Fruit fly (Drosophila melanogaster) whole organism, embryonic: Measurements from ENCODE around the gene Kdm2.

Experiments used
- B-H1 ChIP-seq: fragments of 200-800 bp; sonication (Bioruptor generic); IDR thresholded peaks from 3 replicates; pipeline ENCODE4 v1.3.6; 2022; ENCODE audit warnings: missing biosample characterization, missing genetic modification characterization
- BtbVII ChIP-seq: fragments of 200-800 bp; sonication (Bioruptor generic); optimal IDR thresholded peaks from 3 replicates; lab custom pipeline; 2017; ENCODE audit warnings: missing biosample characterization, mild to moderate bottlenecking, missing genetic modification characterization
- C15 ChIP-seq: fragments of 200-800 bp; sonication (Bioruptor generic); IDR thresholded peaks from 3 replicates; pipeline ENCODE4 v1.3.6; 2022; ENCODE audit warnings: missing biosample characterization, missing genetic modification characterization
- CG1024 ChIP-seq: fragments of 200-800 bp; sonication (Bioruptor generic); IDR thresholded peaks from 2 replicates; pipeline ENCODE4 v1.3.6; 2022; ENCODE audit warnings: missing biosample characterization, missing genetic modification characterization
- CG11247 ChIP-seq: fragments of 200-800 bp; sonication (Bioruptor generic); IDR thresholded peaks from 2 replicates; pipeline ENCODE4 v1.3.6; 2022; ENCODE audit warnings: missing biosample characterization, missing genetic modification characterization
- CG11504 ChIP-seq: fragments of 200-800 bp; sonication (Bioruptor generic); optimal IDR thresholded peaks from 3 replicates; lab custom pipeline; 2019; ENCODE audit warnings: missing biosample characterization, mild to moderate bottlenecking, missing genetic modification characterization, moderate library complexity
- CG13775 ChIP-seq: fragments of 200-800 bp; sonication (Bioruptor generic); optimal IDR thresholded peaks from 3 replicates; lab custom pipeline; 2017; ENCODE audit warnings: missing biosample characterization, mild to moderate bottlenecking, missing genetic modification characterization
- CG13894 ChIP-seq: fragments of 200-800 bp; sonication (Bioruptor generic); optimal IDR thresholded peaks from 3 replicates; lab custom pipeline; 2018; ENCODE audit warnings: missing biosample characterization, mild to moderate bottlenecking, missing genetic modification characterization, moderate library complexity
- CG14050 ChIP-seq: fragments of 200-800 bp; sonication (Bioruptor generic); IDR thresholded peaks from 3 replicates; pipeline ENCODE4 v1.3.6; 2022; ENCODE audit warnings: missing biosample characterization, missing genetic modification characterization
- CG14710 ChIP-seq: fragments of 200-800 bp; sonication (Bioruptor generic); optimal IDR thresholded peaks from 3 replicates; lab custom pipeline; 2019; ENCODE audit warnings: missing biosample characterization, mild to moderate bottlenecking, missing genetic modification characterization, moderate library complexity
- CG1603 ChIP-seq: fragments of 200-800 bp; sonication (Bioruptor generic); optimal IDR thresholded peaks from 2 replicates; lab custom pipeline; 2019; ENCODE audit warnings: missing biosample characterization, mild to moderate bottlenecking, missing genetic modification characterization, moderate library complexity
- CG17568 ChIP-seq: fragments of 200-800 bp; sonication (Bioruptor generic); optimal IDR thresholded peaks from 2 replicates; lab custom pipeline; 2018; ENCODE audit warnings: missing biosample characterization, mild to moderate bottlenecking, missing genetic modification characterization, moderate library complexity
- CG17912 ChIP-seq: fragments of 200-800 bp; sonication (Bioruptor generic); optimal IDR thresholded peaks from 2 replicates; lab custom pipeline; 2018; ENCODE audit warnings: missing biosample characterization, mild to moderate bottlenecking, missing genetic modification characterization
- CG18599 ChIP-seq: fragments of 200-800 bp; sonication (Bioruptor generic); optimal IDR thresholded peaks from 3 replicates; lab custom pipeline; 2017; ENCODE audit warnings: missing biosample characterization, missing genetic modification characterization, mild to moderate bottlenecking, moderate library complexity, missing genetic modification reagents
- CG2202 ChIP-seq: fragments of 200-800 bp; sonication (Bioruptor generic); optimal IDR thresholded peaks from 2 replicates; lab custom pipeline; 2018; ENCODE audit warnings: missing biosample characterization, mild to moderate bottlenecking, missing genetic modification characterization
- CG2678 ChIP-seq: fragments of 200-800 bp; sonication (Bioruptor generic); optimal IDR thresholded peaks from 3 replicates; lab custom pipeline; 2019; ENCODE audit warnings: missing biosample characterization, mild to moderate bottlenecking, missing genetic modification characterization, moderate library complexity
- CG4854 ChIP-seq: fragments of 200-800 bp; sonication (Bioruptor generic); optimal IDR thresholded peaks from 2 replicates; lab custom pipeline; 2016; ENCODE audit warnings: missing biosample characterization, missing genetic modification characterization, inconsistent platforms
- CG7357 ChIP-seq: fragments of 200-800 bp; sonication (Bioruptor generic); IDR thresholded peaks from 3 replicates; pipeline ENCODE4 v1.3.6; 2022; ENCODE audit warnings: missing biosample characterization, missing genetic modification characterization
- CG9932 ChIP-seq: fragments of 200-800 bp; sonication (Bioruptor generic); IDR thresholded peaks from 2 replicates; pipeline ENCODE4 v1.3.6; 2022; ENCODE audit warnings: missing biosample characterization, missing genetic modification characterization
- Camta ChIP-seq: fragments of 200-800 bp; sonication (Bioruptor generic); optimal IDR thresholded peaks from 2 replicates; lab custom pipeline; 2016; ENCODE audit warnings: missing biosample characterization, missing genetic modification characterization
- E2f1 ChIP-seq: fragments of 200-800 bp; sonication (Bioruptor generic); IDR thresholded peaks from 2 replicates; pipeline ENCODE4 v1.3.6; 2022; ENCODE audit warnings: missing biosample characterization, missing genetic modification characterization
- Gug ChIP-seq: fragments of 200-800 bp; sonication (Bioruptor generic); IDR thresholded peaks from 4 replicates; pipeline ENCODE4 v1.3.6; 2022; ENCODE audit warnings: missing biosample characterization, missing genetic modification characterization
- H2.0 ChIP-seq: fragments of 200-800 bp; sonication (Bioruptor generic); IDR thresholded peaks from 2 replicates; pipeline ENCODE4 v1.3.6; 2022; ENCODE audit warnings: missing biosample characterization, missing genetic modification characterization
- Hmr ChIP-seq: fragments of 200-800 bp; sonication (Bioruptor generic); optimal IDR thresholded peaks from 3 replicates; lab custom pipeline; 2017; ENCODE audit warnings: mild to moderate bottlenecking, missing biosample characterization, missing genetic modification reagents, missing genetic modification characterization
- Hmx ChIP-seq: fragments of 200-800 bp; sonication (Bioruptor generic); optimal IDR thresholded peaks from 2 replicates; lab custom pipeline; 2016; ENCODE audit warnings: missing biosample characterization, missing genetic modification characterization
- Hsf ChIP-seq: fragments of 200-800 bp; sonication (Bioruptor generic); optimal IDR thresholded peaks from 3 replicates; lab custom pipeline; 2016; ENCODE audit warnings: missing biosample characterization, missing genetic modification characterization
- Med ChIP-seq: fragments of 200-800 bp; sonication (Bioruptor generic); peaks from one replicate; lab custom pipeline; 2016; ENCODE audit warnings: missing biosample characterization, missing genetic modification characterization, mild to moderate bottlenecking, inconsistent platforms, moderate library complexity
- NC2α ChIP-seq: fragments of 200-800 bp; sonication (Bioruptor generic); optimal IDR thresholded peaks from 2 replicates; lab custom pipeline; 2016; ENCODE audit warnings: missing biosample characterization, missing genetic modification characterization
- Oaz ChIP-seq: fragments of 200-800 bp; sonication (Bioruptor generic); IDR thresholded peaks from 2 replicates; pipeline ENCODE4 v1.3.6; 2022; ENCODE audit warnings: missing biosample characterization, missing genetic modification characterization
- Pdp1 ChIP-seq, 2 experiments: fragments of 200-800 bp; sonication (Bioruptor generic); optimal IDR thresholded peaks; 3 replicates each; lab custom pipeline; 2016; ENCODE audit warnings: missing biosample characterization in 2 of 2, missing genetic modification characterization in 2 of 2, mild to moderate bottlenecking in 1 of 2, moderate library complexity in 1 of 2
- Sox102F ChIP-seq: fragments of 200-800 bp; sonication (Bioruptor generic); optimal IDR thresholded peaks from 2 replicates; lab custom pipeline; 2018; ENCODE audit warnings: missing biosample characterization, mild to moderate bottlenecking, missing genetic modification characterization, moderate library complexity
- Xrp1 ChIP-seq: fragments of 200-800 bp; sonication (Bioruptor generic); IDR thresholded peaks from 2 replicates; pipeline ENCODE4 v1.3.6; 2022; ENCODE audit warnings: missing biosample characterization, missing genetic modification characterization
- amos ChIP-seq: fragments of 200-800 bp; sonication (Bioruptor generic); IDR thresholded peaks from 2 replicates; pipeline ENCODE4 v1.3.6; 2022; ENCODE audit warnings: missing biosample characterization, missing genetic modification characterization; ENCODE audit not compliant: partially characterized antibody
- bcd ChIP-seq: fragments of 200-800 bp; sonication (Bioruptor generic); optimal IDR thresholded peaks from 2 replicates; lab custom pipeline; 2017; ENCODE audit warnings: missing biosample characterization, mild to moderate bottlenecking, missing genetic modification characterization
- cad ChIP-seq: fragments of >200 bp; optimal IDR thresholded peaks from 2 replicates; lab custom pipeline; 2017; ENCODE audit warnings: missing biosample characterization, missing genetic modification characterization
- cas ChIP-seq: fragments of 200-800 bp; sonication (Bioruptor generic); IDR thresholded peaks from 2 replicates; pipeline ENCODE4 v1.3.6; 2022; ENCODE audit warnings: missing biosample characterization, missing genetic modification characterization
- caup ChIP-seq: fragments of 200-800 bp; sonication (Bioruptor generic); optimal IDR thresholded peaks from 3 replicates; lab custom pipeline; 2017; ENCODE audit warnings: missing biosample characterization, mild to moderate bottlenecking, missing genetic modification characterization, moderate library complexity; ENCODE audit not compliant: severe bottlenecking
- esg ChIP-seq: fragments of 200-800 bp; sonication (Bioruptor generic); conservative IDR thresholded peaks from 2 replicates; pipeline ENCODE4 v1.3.6; 2022; ENCODE audit warnings: missing biosample characterization, missing genetic modification characterization
- gfzf ChIP-seq: fragments of 200-800 bp; sonication (Bioruptor generic); optimal IDR thresholded peaks from 2 replicates; lab custom pipeline; 2016; ENCODE audit warnings: missing biosample characterization, mild to moderate bottlenecking, missing genetic modification characterization, moderate library complexity
- jumu ChIP-seq: fragments of 200-800 bp; sonication (Bioruptor generic); optimal IDR thresholded peaks from 3 replicates; lab custom pipeline; 2016; ENCODE audit warnings: missing biosample characterization, missing genetic modification characterization
- ken ChIP-seq: fragments of 200-800 bp; sonication (Bioruptor generic); IDR thresholded peaks from 3 replicates; pipeline ENCODE4 v1.3.6; 2022; ENCODE audit warnings: missing biosample characterization, missing genetic modification characterization
- klu ChIP-seq: fragments of 200-800 bp; sonication (Bioruptor generic); IDR thresholded peaks from 2 replicates; pipeline ENCODE4 v1.3.6; 2022; ENCODE audit warnings: missing biosample characterization, missing genetic modification characterization
- lab ChIP-seq: fragments of 200-800 bp; sonication (Bioruptor generic); optimal IDR thresholded peaks from 3 replicates; lab custom pipeline; 2017; ENCODE audit warnings: missing biosample characterization, missing genetic modification characterization, mild to moderate bottlenecking, moderate library complexity, missing genetic modification reagents
- mld ChIP-seq: fragments of 200-800 bp; sonication (Bioruptor generic); IDR thresholded peaks from 3 replicates; pipeline ENCODE4 v1.3.6; 2022; ENCODE audit warnings: missing biosample characterization, missing genetic modification characterization; ENCODE audit not compliant: partially characterized antibody
- pho ChIP-seq: fragments of 200-800 bp; sonication (Bioruptor generic); optimal IDR thresholded peaks from 2 replicates; lab custom pipeline; 2016; ENCODE audit warnings: missing biosample characterization, missing genetic modification characterization
- ranshi ChIP-seq: fragments of 200-800 bp; sonication (Bioruptor generic); IDR thresholded peaks from 2 replicates; pipeline ENCODE4 v1.3.6; 2022; ENCODE audit warnings: missing biosample characterization, missing genetic modification characterization
- row ChIP-seq: fragments of 200-800 bp; sonication (Bioruptor generic); IDR thresholded peaks from 3 replicates; pipeline ENCODE4 v1.3.6; 2022; ENCODE audit warnings: missing biosample characterization, missing genetic modification characterization
- scrt ChIP-seq: fragments of 200-800 bp; sonication (Bioruptor generic); optimal IDR thresholded peaks from 2 replicates; lab custom pipeline; 2018; ENCODE audit warnings: missing biosample characterization, mild to moderate bottlenecking, missing genetic modification characterization, moderate library complexity
- sens ChIP-seq: fragments of 200-800 bp; sonication (Bioruptor generic); peaks from one replicate; lab custom pipeline; 2016; ENCODE audit warnings: missing biosample characterization, missing genetic modification characterization
- ttk ChIP-seq: fragments of 200-800 bp; sonication (Bioruptor generic); IDR thresholded peaks from 2 replicates; pipeline ENCODE4 v2.1.2; 2022; ENCODE audit warnings: missing biosample characterization, missing genetic modification characterization
- unpg ChIP-seq: fragments of 200-800 bp; sonication (Bioruptor generic); optimal IDR thresholded peaks from 3 replicates; lab custom pipeline; 2018; ENCODE audit warnings: missing biosample characterization, mild to moderate bottlenecking, missing genetic modification characterization, moderate library complexity

Gene Kdm2

dm6 chr3R:9085306-9085705 lies 33.0 kb downstream of the Kdm2 start:
- TF ChIP-seq CG17568 (GFP tag; lab: Kevin White, UChicago) (no peak), CG14050 (GFP tag; lab: Robert Waterston, UW) (no peak), CG18599 (GFP tag; lab: Kevin White, UChicago) (peak; percentile 56), ranshi (0 out of 2 replicates have a peak, but pooled peaks have one; percentile 31), CG4854 (no peak), gfzf (no peak), CG11247 (GFP tag; lab: Robert Waterston, UW) (peak; percentile 22; the same call in 1 of the 2 replicates), Hmr (GFP tag; lab: Kevin White, UChicago) (peak; percentile 30), Pdp1 (GFP tag; optimal IDR thresholded peaks at IDR 0.05; lab: Kevin White, UChicago) (peak in 1 of 2 experiments; percentile 13), cas (no peak), Med (GFP tag; lab: Kevin White, UChicago) (peak; percentile 48), klu (GFP tag; lab: Robert Waterston, UW) (no peak), scrt (peak; percentile 3), sens (GFP tag; lab: Kevin White, UChicago) (peak; percentile 59), CG11504 (tag; lab: Kevin White, UChicago) (peak; percentile 61), esg (GFP tag; lab: Robert Waterston, UW) (peak; percentile 41; the same call in 1 of the 2 replicates), NC2α (GFP tag; lab: Kevin White, UChicago) (no peak), row (GFP tag; lab: Robert Waterston, UW) (peak; percentile 51; the same call in 2 of the 3 replicates), CG17912 (GFP tag; lab: Kevin White, UChicago) (no peak), Oaz (GFP tag; lab: Robert Waterston, UW) (no peak), Hmx (GFP tag; lab: Kevin White, UChicago) (no peak), CG2678 (tag; lab: Kevin White, UChicago) (peak; percentile 41), CG14710 (tag; lab: Kevin White, UChicago) (no peak), B-H1 (GFP tag; lab: Robert Waterston, UW) (no peak), bcd (GFP tag; lab: Kevin White, UChicago) (no peak), E2f1 (GFP tag; lab: Robert Waterston, UW) (peak; percentile 11; the same call in 1 of the 2 replicates), CG13894 (tag; lab: Kevin White, UChicago) (no peak), cad (GFP tag; lab: Kevin White, UChicago) (no peak), caup (GFP tag; lab: Kevin White, UChicago) (peak; percentile 8), lab (GFP tag; lab: Kevin White, UChicago) (peak; percentile 57), CG7357 (no peak), amos (GFP tag; lab: Robert Waterston, UW) (no peak), ttk (GFP tag; lab: Robert Waterston, UW) (0 out of 2 replicates have a peak, but pooled peaks have one; percentile 13), mld (no peak), CG9932 (GFP tag; lab: Robert Waterston, UW) (peak; percentile 29; the same call in 1 of the 2 replicates), pho (GFP tag; lab: Kevin White, UChicago) (peak; percentile 22), unpg (GFP tag; lab: Kevin White, UChicago) (peak; percentile 19), Gug (GFP tag; lab: Robert Waterston, UW) (0 out of 4 replicates have a peak, but pooled peaks have one; percentile 34), jumu (GFP tag; lab: Kevin White, UChicago) (no peak), CG1024 (GFP tag; lab: Robert Waterston, UW) (no peak), H2.0 (GFP tag; lab: Robert Waterston, UW) (no peak), ken (GFP tag; lab: Robert Waterston, UW) (0 out of 3 replicates have a peak, but pooled peaks have one; percentile 41), CG1603 (tag; lab: Kevin White, UChicago) (peak; percentile 8), Hsf (GFP tag; lab: Kevin White, UChicago) (no peak), C15 (no peak), Xrp1 (GFP tag; lab: Robert Waterston, UW) (no peak), CG13775 (GFP tag; lab: Kevin White, UChicago) (no peak), Sox102F (GFP tag; lab: Kevin White, UChicago) (peak; percentile 18), BtbVII (GFP tag; lab: Kevin White, UChicago) (no peak), Camta (GFP tag; lab: Kevin White, UChicago) (peak; percentile 2), CG2202 (tag; lab: Kevin White, UChicago) (no peak)
